Fruit fly (Drosophila melanogaster) whole organism, embryonic: ENCODE measurements around the gene CG17768.
A peak's percentile ranks its signal among the peaks of the same experiment; 100 is the strongest.

Source experiments
- CG10543 ChIP-seq: fragments of 200-800 bp; sonication (Bioruptor generic); optimal IDR thresholded peaks from 3 replicates; lab custom pipeline; 2017; ENCODE audit warnings: missing biosample characterization, mild to moderate bottlenecking, missing genetic modification characterization, moderate library complexity
- CG11247 ChIP-seq: fragments of 200-800 bp; sonication (Bioruptor generic); IDR thresholded peaks from 2 replicates; pipeline ENCODE4 v1.3.6; 2022; ENCODE audit warnings: missing biosample characterization, missing genetic modification characterization
- CG12071 ChIP-seq: fragments of 200-800 bp; sonication (Bioruptor generic); optimal IDR thresholded peaks from 3 replicates; lab custom pipeline; 2018; ENCODE audit warnings: missing biosample characterization, mild to moderate bottlenecking, missing genetic modification characterization
- CG12299 ChIP-seq: fragments of 200-800 bp; sonication (Bioruptor generic); optimal IDR thresholded peaks from 2 replicates; lab custom pipeline; 2018; ENCODE audit warnings: missing biosample characterization, mild to moderate bottlenecking, missing genetic modification characterization
- CG15073 ChIP-seq: fragments of 200-800 bp; sonication (Bioruptor generic); optimal IDR thresholded peaks from 2 replicates; lab custom pipeline; 2016; ENCODE audit warnings: missing biosample characterization, missing genetic modification characterization
- CG15269 ChIP-seq: fragments of 200-800 bp; sonication (Bioruptor generic); optimal IDR thresholded peaks from 2 replicates; lab custom pipeline; 2018; ENCODE audit warnings: missing biosample characterization, mild to moderate bottlenecking, missing genetic modification characterization, moderate library complexity
- CG1603 ChIP-seq: fragments of 200-800 bp; sonication (Bioruptor generic); optimal IDR thresholded peaks from 2 replicates; lab custom pipeline; 2019; ENCODE audit warnings: missing biosample characterization, mild to moderate bottlenecking, missing genetic modification characterization, moderate library complexity
- CG1647 ChIP-seq: fragments of 200-800 bp; sonication (Bioruptor generic); optimal IDR thresholded peaks from 3 replicates; lab custom pipeline; 2016; ENCODE audit warnings: missing biosample characterization, missing genetic modification characterization
- CG16813 ChIP-seq: fragments of 200-800 bp; sonication (Bioruptor generic); IDR thresholded peaks from 3 replicates; pipeline ENCODE4 v1.3.6; 2022; ENCODE audit warnings: missing biosample characterization, missing genetic modification characterization; ENCODE audit not compliant: partially characterized antibody
- CG18262 ChIP-seq: fragments of 200-800 bp; optimal IDR thresholded peaks from 3 replicates; lab custom pipeline; 2019; ENCODE audit warnings: missing biosample characterization, mild to moderate bottlenecking, missing genetic modification characterization, moderate library complexity
- CG2889 ChIP-seq: fragments of 200-800 bp; sonication (Bioruptor generic); IDR thresholded peaks from 3 replicates; pipeline ENCODE4 v1.3.6; 2022; ENCODE audit warnings: missing biosample characterization, missing genetic modification characterization
- CG33557 ChIP-seq: fragments of 200-800 bp; sonication (Bioruptor generic); optimal IDR thresholded peaks from 2 replicates; lab custom pipeline; 2019; ENCODE audit warnings: missing biosample characterization, mild to moderate bottlenecking, missing genetic modification characterization, moderate library complexity
- CG3838 ChIP-seq: fragments of 200-800 bp; sonication (Bioruptor generic); optimal IDR thresholded peaks from 3 replicates; lab custom pipeline; 2016; ENCODE audit warnings: missing biosample characterization, missing genetic modification characterization
- CG3847 ChIP-seq: fragments of 200-800 bp; sonication (Bioruptor generic); IDR thresholded peaks from 2 replicates; pipeline ENCODE4 v1.3.6; 2022; ENCODE audit warnings: missing biosample characterization, missing genetic modification characterization
- CG4617 ChIP-seq: fragments of 200-800 bp; sonication (Bioruptor generic); optimal IDR thresholded peaks from 3 replicates; lab custom pipeline; 2016; ENCODE audit warnings: missing biosample characterization, missing genetic modification characterization, borderline replicate concordance
- CG6254 ChIP-seq: fragments of 200-800 bp; sonication (Bioruptor generic); optimal IDR thresholded peaks from 3 replicates; lab custom pipeline; 2017; ENCODE audit warnings: mild to moderate bottlenecking, missing biosample characterization, missing genetic modification reagents, missing genetic modification characterization
- CG7839 ChIP-seq: fragments of 200-800 bp; sonication (Bioruptor generic); optimal IDR thresholded peaks from 3 replicates; lab custom pipeline; 2018; ENCODE audit warnings: missing biosample characterization, mild to moderate bottlenecking, missing genetic modification characterization, moderate library complexity
- CG8924 ChIP-seq: fragments of 200-800 bp; optimal IDR thresholded peaks from 3 replicates; lab custom pipeline; 2019; ENCODE audit warnings: missing biosample characterization, mild to moderate bottlenecking, missing genetic modification characterization, moderate library complexity
- CG9727 ChIP-seq: fragments of 200-800 bp; sonication (Bioruptor generic); optimal IDR thresholded peaks from 3 replicates; lab custom pipeline; 2017; ENCODE audit warnings: missing biosample characterization, mild to moderate bottlenecking, missing genetic modification characterization
- D19B ChIP-seq: fragments of 200-800 bp; sonication (Bioruptor generic); optimal IDR thresholded peaks from 2 replicates; lab custom pipeline; 2017; ENCODE audit warnings: missing biosample characterization, mild to moderate bottlenecking, missing genetic modification characterization
- E2f2 ChIP-seq: fragments of 200-800 bp; sonication (Bioruptor generic); IDR thresholded peaks from 2 replicates; pipeline ENCODE4 v1.3.6; 2022; ENCODE audit warnings: missing biosample characterization, missing genetic modification characterization
- Gsc ChIP-seq: fragments of 200-800 bp; sonication (Bioruptor generic); IDR thresholded peaks from 2 replicates; pipeline ENCODE4 v1.3.6; 2022; ENCODE audit warnings: missing biosample characterization, missing genetic modification characterization
- HLH3B ChIP-seq: fragments of 200-800 bp; sonication (Bioruptor generic); IDR thresholded peaks from 2 replicates; pipeline ENCODE4 v1.3.6; 2022; ENCODE audit warnings: missing biosample characterization, missing genetic modification characterization
- Lim3 ChIP-seq: fragments of 200-800 bp; sonication (Bioruptor generic); IDR thresholded peaks from 2 replicates; pipeline ENCODE4 v1.3.6; 2022; ENCODE audit warnings: missing biosample characterization, missing genetic modification characterization
- Med ChIP-seq: fragments of 200-800 bp; sonication (Bioruptor generic); peaks from one replicate; lab custom pipeline; 2016; ENCODE audit warnings: missing biosample characterization, missing genetic modification characterization, mild to moderate bottlenecking, inconsistent platforms, moderate library complexity
- Mrtf ChIP-seq: fragments of 200-800 bp; sonication (Bioruptor generic); IDR thresholded peaks from 3 replicates; pipeline ENCODE4 v1.3.6; 2022; ENCODE audit warnings: missing biosample characterization, missing genetic modification characterization
- Myb ChIP-seq: fragments of 200-800 bp; sonication (Bioruptor generic); optimal IDR thresholded peaks from 2 replicates; lab custom pipeline; 2016; ENCODE audit warnings: missing biosample characterization, missing genetic modification characterization
- NK7.1 ChIP-seq: fragments of 200-800 bp; sonication (Bioruptor generic); optimal IDR thresholded peaks from 3 replicates; lab custom pipeline; 2016; ENCODE audit warnings: missing biosample characterization, missing genetic modification characterization
- Nf-YB ChIP-seq: fragments of 200-800 bp; sonication (Bioruptor generic); optimal IDR thresholded peaks from 3 replicates; lab custom pipeline; 2019; ENCODE audit warnings: missing biosample characterization, mild to moderate bottlenecking, missing genetic modification characterization, moderate library complexity
- Oli ChIP-seq: fragments of 200-800 bp; sonication (Bioruptor generic); optimal IDR thresholded peaks from 2 replicates; lab custom pipeline; 2018; ENCODE audit warnings: missing biosample characterization, mild to moderate bottlenecking, missing genetic modification characterization, moderate library complexity
- Scr ChIP-seq: fragments of 200-800 bp; sonication (Bioruptor generic); IDR thresholded peaks from 2 replicates; pipeline ENCODE4 v1.3.6; 2022; ENCODE audit warnings: missing biosample characterization, missing genetic modification characterization; ENCODE audit not compliant: partially characterized antibody
- Sin3A ChIP-seq: fragments of >200 bp; optimal IDR thresholded peaks from 2 replicates; lab custom pipeline; 2018
- ac ChIP-seq: fragments of 200-800 bp; sonication (Bioruptor generic); optimal IDR thresholded peaks from 3 replicates; lab custom pipeline; 2017; ENCODE audit warnings: missing biosample characterization, mild to moderate bottlenecking, missing genetic modification characterization
- bigmax ChIP-seq: fragments of 200-800 bp; sonication (Bioruptor generic); optimal IDR thresholded peaks from 2 replicates; lab custom pipeline; 2018; ENCODE audit warnings: missing biosample characterization, mild to moderate bottlenecking, missing genetic modification characterization
- chif ChIP-seq, 2 experiments: fragments of 200-800 bp; sonication (Bioruptor generic); optimal IDR thresholded peaks; 3 replicates each; lab custom pipeline; 2016; ENCODE audit warnings: missing biosample characterization in 2 of 2, missing genetic modification characterization in 2 of 2
- chn ChIP-seq: fragments of 200-800 bp; sonication (Bioruptor generic); optimal IDR thresholded peaks from 2 replicates; lab custom pipeline; 2016; ENCODE audit warnings: missing biosample characterization, missing genetic modification characterization
- dimm ChIP-seq: fragments of 200-800 bp; sonication (Bioruptor generic); IDR thresholded peaks from 2 replicates; pipeline ENCODE4 v1.3.6; 2022; ENCODE audit warnings: missing biosample characterization, missing genetic modification characterization
- en ChIP-seq: fragments of 200-800 bp; sonication (Bioruptor generic); optimal IDR thresholded peaks from 2 replicates; lab custom pipeline; 2016; ENCODE audit warnings: missing biosample characterization, missing genetic modification characterization
- jumu ChIP-seq: fragments of 200-800 bp; sonication (Bioruptor generic); optimal IDR thresholded peaks from 3 replicates; lab custom pipeline; 2016; ENCODE audit warnings: missing biosample characterization, missing genetic modification characterization
- luna ChIP-seq: fragments of 200-800 bp; sonication (Bioruptor generic); optimal IDR thresholded peaks from 2 replicates; lab custom pipeline; 2016; ENCODE audit warnings: missing biosample characterization, missing genetic modification characterization
- mirr ChIP-seq: fragments of 200-800 bp; sonication (Bioruptor generic); optimal IDR thresholded peaks from 3 replicates; lab custom pipeline; 2018; ENCODE audit warnings: missing biosample characterization, mild to moderate bottlenecking, missing genetic modification characterization
- nerfin-2 ChIP-seq: fragments of 200-800 bp; sonication (Bioruptor generic); IDR thresholded peaks from 2 replicates; pipeline ENCODE4 v1.3.6; 2022; ENCODE audit warnings: missing biosample characterization, missing genetic modification characterization; ENCODE audit not compliant: partially characterized antibody
- pita ChIP-seq: fragments of 200-800 bp; sonication (Bioruptor generic); optimal IDR thresholded peaks from 2 replicates; lab custom pipeline; 2017; ENCODE audit warnings: missing biosample characterization, mild to moderate bottlenecking, missing genetic modification characterization
- prd ChIP-seq, 3 experiments: fragments of >200 bp in 2 of 3; fragments of 200-800 bp in 1 of 3; sonication (Bioruptor generic) in 1 of 3; optimal IDR thresholded peaks in 2 of 3; IDR thresholded peaks in 1 of 3; 2 replicates in 2 of 3; 3 replicates in 1 of 3; pipeline versions ENCODE4 v1.3.6 to Lab custom; 2017 to 2022; ENCODE audit warnings: missing biosample characterization in 1 of 3, missing genetic modification characterization in 1 of 3
- ro ChIP-seq: fragments of 200-800 bp; sonication (Bioruptor generic); IDR thresholded peaks from 2 replicates; pipeline ENCODE4 v1.3.6; 2022; ENCODE audit warnings: missing biosample characterization, missing genetic modification characterization
- sisA ChIP-seq: fragments of 200-800 bp; sonication (Bioruptor generic); IDR thresholded peaks from 2 replicates; pipeline ENCODE4 v1.3.6; 2022; ENCODE audit warnings: missing biosample characterization, missing genetic modification characterization
- tll ChIP-seq, 2 experiments: fragments of 200-800 bp in 1 of 2; fragments of >200 bp in 1 of 2; sonication (Bioruptor generic) in 1 of 2; optimal IDR thresholded peaks; 2 replicates each; lab custom pipeline; 2017 to 2019; ENCODE audit warnings: missing biosample characterization in 2 of 2, missing genetic modification characterization in 2 of 2, mild to moderate bottlenecking in 1 of 2, moderate library complexity in 1 of 2
- trem ChIP-seq: fragments of 200-800 bp; optimal IDR thresholded peaks from 3 replicates; lab custom pipeline; 2019; ENCODE audit warnings: missing biosample characterization, mild to moderate bottlenecking, missing genetic modification characterization, moderate library complexity
- tx ChIP-seq: fragments of 200-800 bp; sonication (Bioruptor generic); optimal IDR thresholded peaks from 2 replicates; lab custom pipeline; 2016; ENCODE audit warnings: missing biosample characterization, missing genetic modification characterization

Gene CG17768

DNA sequence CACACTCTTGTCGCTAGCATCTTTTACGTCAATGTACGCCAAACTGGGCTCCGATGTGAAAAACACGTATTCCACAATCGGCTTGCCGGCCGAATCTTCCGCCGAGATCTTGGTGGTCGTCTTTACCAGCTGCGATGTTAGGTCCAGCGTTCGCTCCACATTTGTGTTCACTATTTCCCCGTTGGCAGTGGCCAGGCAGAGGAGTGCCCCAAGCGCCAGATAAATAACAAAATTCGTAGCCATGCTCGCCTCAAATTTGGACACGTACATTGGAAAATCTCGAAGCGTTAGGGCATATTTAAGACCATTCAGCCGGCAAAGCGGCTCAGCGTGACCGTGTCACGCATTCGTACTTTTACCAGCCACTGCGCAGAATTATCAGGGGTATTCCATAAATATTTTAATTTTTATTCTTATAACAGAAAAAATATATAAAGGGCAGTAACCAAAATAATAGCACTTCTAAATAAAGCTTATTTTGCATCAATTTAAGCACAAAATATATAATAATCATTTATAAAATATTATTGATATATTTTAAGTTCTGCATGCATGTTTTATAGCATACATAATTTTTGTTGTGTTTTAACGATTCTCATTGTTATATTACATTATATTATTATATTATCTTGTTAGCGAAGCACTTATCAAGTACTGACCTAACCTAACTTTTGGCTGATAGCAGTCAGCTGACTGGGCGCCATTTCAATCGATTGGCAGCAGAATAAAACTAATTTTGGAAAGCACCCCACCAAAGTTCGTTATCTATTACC is 29.4 kb downstream of the CG17768 start, which contains the start of the genes CG33303 and dpr19 (continued):
- TF ChIP-seq CG15073 (no peak), CG18262 (tag; lab: Kevin White, UChicago) (peak; percentile 89), Gsc (GFP tag; lab: Robert Waterston, UW) (no peak), Scr (GFP tag; lab: Robert Waterston, UW) (no peak), nerfin-2 (no peak), CG6254 (GFP tag; lab: Kevin White, UChicago) (peak; percentile 38), Sin3A (no peak), tx (GFP tag; lab: Kevin White, UChicago) (no peak), bigmax (GFP tag; lab: Kevin White, UChicago) (peak; percentile 95), CG1603 (tag; lab: Kevin White, UChicago) (peak; percentile 16), E2f2 (peak; percentile 42), mirr (GFP tag; lab: Kevin White, UChicago) (no peak), CG3838 (GFP tag; lab: Kevin White, UChicago) (no peak), CG33557 (peak; percentile 74), CG8924 (tag; lab: Kevin White, UChicago) (peak; percentile 90), CG15269 (peak; percentile 87), chn (GFP tag; lab: Kevin White, UChicago) (no peak), tll (GFP tag; optimal IDR thresholded peaks at IDR 0.05; lab: Kevin White, UChicago) (no peak), en (GFP tag; lab: Kevin White, UChicago) (no peak), CG12299 (tag; lab: Kevin White, UChicago) (peak; percentile 81), CG12071 (GFP tag; lab: Kevin White, UChicago) (no peak), CG10543 (no peak), CG16813 (GFP tag; lab: Robert Waterston, UW) (no peak), pita (GFP tag; lab: Kevin White, UChicago) (no peak), NK7.1 (GFP tag; lab: Kevin White, UChicago) (no peak), luna (GFP tag; lab: Kevin White, UChicago) (no peak), Mrtf (no peak), Oli (peak; percentile 64), chif (GFP tag; optimal IDR thresholded peaks at IDR 0.05; lab: Kevin White, UChicago) (no peak), Med (GFP tag; lab: Kevin White, UChicago) (peak; percentile 68), CG4617 (peak; percentile 75), CG11247 (0 out of 2 replicates have a peak, but pooled peaks have one; percentile 29), CG2889 (GFP tag; lab: Robert Waterston, UW) (no peak), Myb (GFP tag; lab: Kevin White, UChicago) (no peak), Nf-YB (GFP tag; lab: Kevin White, UChicago) (peak; percentile 49), Lim3 (GFP tag; lab: Robert Waterston, UW) (no peak), CG9727 (peak; percentile 83), prd (optimal IDR thresholded peaks at IDR 0.05; lab: Kevin White, UChicago) (no peak), prd (GFP tag; IDR thresholded peaks at IDR 0.05; lab: Robert Waterston, UW) (peak; percentile 27; the same call in 1 of the 3 replicates), dimm (GFP tag; lab: Robert Waterston, UW) (no peak), ac (no peak), HLH3B (peak; percentile 38; the same call in 1 of the 2 replicates), D19B (GFP tag; lab: Kevin White, UChicago) (peak; percentile 21), CG1647 (GFP tag; lab: Kevin White, UChicago) (no peak), sisA (0 out of 2 replicates have a peak, but pooled peaks have one; percentile 27), CG3847 (GFP tag; lab: Robert Waterston, UW) (peak; percentile 41; the same call in 1 of the 2 replicates), jumu (no peak), CG7839 (tag; lab: Kevin White, UChicago) (peak; percentile 83), trem (tag; lab: Kevin White, UChicago) (peak; percentile 89), ro (no peak)
